Fruit fly (Drosophila melanogaster): ENCODE measurements around the gene AhcyL2.
"Not testable (repeated sequence)": the region's sequence is repeated elsewhere in the genome, so short reads cannot be mapped to it uniquely, and the experiment has no call there.

DNA sequence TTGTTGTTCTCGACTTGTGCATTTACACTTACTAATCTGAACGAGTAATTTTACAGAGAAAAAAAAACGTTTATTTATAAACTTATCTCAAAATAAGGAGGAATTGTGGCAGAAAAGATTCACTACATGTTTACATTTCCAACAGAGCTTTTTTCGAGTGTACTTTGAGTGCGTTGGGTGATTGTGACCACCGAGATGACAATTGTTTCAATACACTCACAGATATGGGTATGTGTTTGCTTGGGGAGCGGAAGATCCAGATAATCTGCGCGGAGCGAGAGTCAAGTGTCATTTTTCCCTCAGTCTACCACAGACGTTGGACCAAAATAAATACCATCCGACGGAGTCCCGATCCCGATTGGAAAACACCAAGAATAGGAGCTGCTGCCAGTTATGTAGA lies 6.6 kb upstream of the AhcyL2 start, which contains the start of gene MESK4:
- not testable (repeated sequence) for TF ChIP-seq CG8478, CTCF (optimal IDR thresholded peaks at IDR 0.05)
